Fruit fly (Drosophila melanogaster) whole organism, pupa: ENCODE data around the gene CG1983.

Source experiments
- CG13204 ChIP-seq: fragments of 200-800 bp; sonication (Bioruptor generic); optimal IDR thresholded peaks from 2 replicates; lab custom pipeline; 2018; ENCODE audit warnings: missing biosample characterization, mild to moderate bottlenecking, missing genetic modification characterization, moderate library complexity
- CG15710 ChIP-seq: fragments of 200-800 bp; sonication (Bioruptor generic); optimal IDR thresholded peaks from 2 replicates; lab custom pipeline; 2018; ENCODE audit warnings: missing biosample characterization, mild to moderate bottlenecking, missing genetic modification characterization, moderate library complexity
- CG32121 ChIP-seq: fragments of 200-800 bp; sonication (Bioruptor generic); IDR thresholded peaks from 2 replicates; pipeline ENCODE4 v1.3.6; 2022; ENCODE audit warnings: missing biosample characterization, missing genetic modification characterization
- CG4496 ChIP-seq: fragments of 200-800 bp; sonication (Bioruptor generic); IDR thresholded peaks from 3 replicates; pipeline ENCODE4 v1.3.6; 2022; ENCODE audit warnings: missing biosample characterization, missing genetic modification characterization
- CG9948 ChIP-seq: fragments of 200-800 bp; sonication (Bioruptor generic); optimal IDR thresholded peaks from 2 replicates; lab custom pipeline; 2018; ENCODE audit warnings: missing biosample characterization, mild to moderate bottlenecking, missing genetic modification characterization, moderate library complexity
- Ets98B ChIP-seq: fragments of 200-800 bp; sonication (Bioruptor generic); IDR thresholded peaks from 2 replicates; pipeline ENCODE4 v1.3.6; 2022; ENCODE audit warnings: missing biosample characterization, missing genetic modification characterization
- Pif1A ChIP-seq: fragments of 200-800 bp; sonication (Bioruptor generic); optimal IDR thresholded peaks from 3 replicates; lab custom pipeline; 2016; ENCODE audit warnings: missing biosample characterization, missing genetic modification characterization
- Snoo ChIP-seq: fragments of 200-800 bp; sonication (Bioruptor generic); optimal IDR thresholded peaks from 3 replicates; lab custom pipeline; 2017; ENCODE audit warnings: missing biosample characterization, mild to moderate bottlenecking, missing genetic modification characterization, inconsistent platforms
- gl ChIP-seq: fragments of 200-800 bp; sonication (Bioruptor generic); optimal IDR thresholded peaks from 2 replicates; lab custom pipeline; 2018; ENCODE audit warnings: missing biosample characterization, mild to moderate bottlenecking, missing genetic modification characterization

dm6 chr3R:30204004-30204603, 26.6 kb upstream of the CG1983 start:
- TF ChIP-seq CG4496 (no peak), CG32121 (GFP tag; lab: Robert Waterston, UW) (no peak), CG13204 (GFP tag; lab: Kevin White, UChicago) (no peak), CG15710 (tag; lab: Kevin White, UChicago) (no peak), Ets98B (GFP tag; lab: Robert Waterston, UW) (no peak), CG9948 (tag; lab: Kevin White, UChicago) (no peak), Snoo (tag; lab: Kevin White, UChicago) (no peak), Pif1A (GFP tag; lab: Kevin White, UChicago) (no peak), gl (tag; lab: Kevin White, UChicago) (no peak)
